Fruit fly (Drosophila melanogaster) Kc167 (cell line): ENCODE measurements around the gene CG34163.

Source experiments
- Myc ChIP-seq: fragments of >200 bp; optimal IDR thresholded peaks from 2 replicates; lab custom pipeline; 2017; ENCODE audit warnings: missing external identifiers
- Sin3A ChIP-seq: fragments of >200 bp; optimal IDR thresholded peaks from 2 replicates; lab custom pipeline; 2018; ENCODE audit warnings: missing external identifiers
- h ChIP-seq: fragments of >200 bp; optimal IDR thresholded peaks from 3 replicates; lab custom pipeline; 2018; ENCODE audit warnings: missing external identifiers
- insv ChIP-seq: fragments of >200 bp; optimal IDR thresholded peaks from 3 replicates; lab custom pipeline; 2018; ENCODE audit warnings: missing external identifiers
- psq ChIP-seq: fragments of >200 bp; optimal IDR thresholded peaks from 2 replicates; lab custom pipeline; 2017; ENCODE audit warnings: missing external identifiers
- ttk ChIP-seq: sonication (Bioruptor generic); optimal IDR thresholded peaks from 2 replicates; lab custom pipeline; 2017; ENCODE audit warnings: missing external identifiers

CG34163 gene

DNA sequence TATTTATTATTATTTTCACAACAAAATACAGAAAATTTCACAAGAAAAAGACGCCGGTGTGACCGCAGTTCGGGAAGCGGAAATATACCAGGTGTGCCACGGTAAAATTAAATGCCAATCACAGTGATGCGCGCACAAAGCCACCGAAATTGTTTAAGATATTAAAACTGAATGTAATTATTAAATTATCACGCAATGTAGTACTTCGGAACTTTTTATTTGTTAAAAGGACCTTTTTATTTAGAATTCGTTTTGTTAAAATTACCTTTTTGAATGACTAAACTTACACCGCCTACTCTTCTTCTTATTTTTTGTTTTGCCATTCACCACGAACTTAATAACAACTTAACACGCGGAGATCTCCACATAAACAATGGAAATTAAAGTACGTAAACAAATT lies at the start of gene CG34163, which contains the start of gene CG6686:
TSS of gene CG34163 (plus strand) at position 326 of the 400 bp plus-strand sequence.
TSS of gene CG6686 (minus strand) at position 95 of the 400 bp plus-strand sequence.
- TF ChIP-seq insv (no peak), psq (lab: Kevin White, UChicago) (no peak), h (no peak), Sin3A (lab: Kevin White, UChicago) (no peak), Myc (lab: Kevin White, UChicago) (no peak), ttk (lab: Kevin White, UChicago) (no peak)

DNA sequence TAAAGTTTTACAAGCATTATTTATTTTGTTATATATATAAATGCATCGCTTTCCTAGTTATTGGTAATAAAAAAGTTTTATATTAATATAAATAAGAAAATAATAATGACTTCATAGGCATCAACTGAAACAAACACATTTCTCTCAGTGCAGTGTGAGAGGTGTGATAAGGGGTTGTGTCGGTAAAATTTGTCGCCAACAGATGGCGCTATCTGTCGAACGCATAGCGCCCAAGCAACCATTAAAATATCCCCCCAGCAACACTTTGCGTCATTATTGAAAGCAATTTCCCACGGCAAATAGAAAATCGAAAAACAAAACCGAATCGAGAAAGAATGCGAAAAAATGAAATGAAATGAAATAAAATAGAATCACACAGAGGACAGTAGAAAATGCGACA lies 47.5 kb upstream of the CG34163 start:
- TF ChIP-seq h = no peak
- no peak for TF ChIP-seq ttk (lab: Kevin White, UChicago)
- no peak for TF ChIP-seq psq (lab: Kevin White, UChicago)
- TF ChIP-seq Sin3A (lab: Kevin White, UChicago) = no peak
- TF ChIP-seq Myc (lab: Kevin White, UChicago) = no peak
- TF ChIP-seq insv = no peak

DNA sequence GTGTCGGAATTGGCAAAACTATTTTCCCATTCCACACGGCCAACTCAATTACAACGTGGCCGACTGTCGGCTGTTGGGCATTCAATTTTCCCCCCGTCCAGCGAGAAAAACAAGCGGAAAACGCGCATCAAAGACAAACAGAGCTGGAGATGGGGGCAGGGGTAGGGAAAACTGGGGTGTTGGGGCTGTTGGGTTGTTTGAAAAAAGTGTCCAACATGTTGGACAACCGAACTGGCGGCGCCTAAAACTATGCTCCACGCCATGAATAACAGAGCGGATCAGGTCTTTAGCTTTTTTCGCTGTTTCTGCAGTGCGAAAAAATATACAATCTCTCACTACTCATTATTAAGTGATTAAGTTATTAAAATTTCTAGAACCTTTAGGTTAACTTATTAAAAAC lies 45.8 kb upstream of the CG34163 start:
- TF ChIP-seq Sin3A (lab: Kevin White, UChicago) = no peak

DNA sequence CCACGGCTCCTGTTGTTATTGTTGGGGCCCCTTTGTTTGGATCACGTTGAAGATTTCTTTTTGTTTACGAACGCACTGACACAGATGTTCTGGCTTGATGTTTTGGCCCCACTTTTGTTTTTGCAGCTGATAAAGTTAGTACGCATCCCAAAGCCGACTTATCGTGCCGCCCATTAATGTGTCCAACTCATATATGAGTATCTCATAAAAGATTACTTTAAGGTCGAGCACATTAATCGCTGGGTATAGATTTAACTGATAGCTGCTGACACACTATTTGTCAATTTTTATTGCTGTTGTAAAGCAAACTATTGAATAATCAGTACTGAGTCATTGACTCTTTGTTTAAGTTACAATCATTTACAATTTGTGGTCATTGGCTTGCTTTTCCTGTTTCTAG lies 45.2 kb upstream of the CG34163 start:
- TF ChIP-seq insv = no peak
- no peak for TF ChIP-seq Sin3A (lab: Kevin White, UChicago)
- no peak for TF ChIP-seq Myc (lab: Kevin White, UChicago)
- no peak for TF ChIP-seq h
- TF ChIP-seq ttk (lab: Kevin White, UChicago) = no peak
- no peak for TF ChIP-seq psq (lab: Kevin White, UChicago)

DNA sequence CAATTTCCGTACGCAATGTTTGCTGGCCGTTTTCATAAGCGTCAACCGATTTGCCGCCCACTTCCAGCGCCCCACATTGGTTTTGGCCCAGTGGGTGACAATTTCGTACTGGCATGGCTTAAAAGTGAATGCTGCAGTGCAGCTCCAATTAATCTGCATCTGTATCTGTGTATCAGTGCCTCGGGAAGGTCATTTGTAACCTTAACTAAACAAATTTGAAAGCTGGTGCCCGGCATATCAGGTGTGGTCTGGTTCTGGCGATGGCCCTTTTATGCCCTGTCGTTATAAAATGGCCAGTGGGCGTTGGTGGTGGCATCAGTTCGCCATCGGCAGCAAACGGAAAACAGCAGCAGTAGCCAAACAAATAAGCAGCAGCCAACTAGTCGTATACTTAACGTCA lies 44.2 kb upstream of the CG34163 start, which contains the start of gene Crys:
TSS of gene Crys (plus strand) at position 301 of the 400 bp plus-strand sequence.
- TF ChIP-seq h = no peak
- TF ChIP-seq insv = no peak
- no peak for TF ChIP-seq Myc (lab: Kevin White, UChicago)
- no peak for TF ChIP-seq psq (lab: Kevin White, UChicago)
- no peak for TF ChIP-seq Sin3A (lab: Kevin White, UChicago)
- no peak for TF ChIP-seq ttk (lab: Kevin White, UChicago)

DNA sequence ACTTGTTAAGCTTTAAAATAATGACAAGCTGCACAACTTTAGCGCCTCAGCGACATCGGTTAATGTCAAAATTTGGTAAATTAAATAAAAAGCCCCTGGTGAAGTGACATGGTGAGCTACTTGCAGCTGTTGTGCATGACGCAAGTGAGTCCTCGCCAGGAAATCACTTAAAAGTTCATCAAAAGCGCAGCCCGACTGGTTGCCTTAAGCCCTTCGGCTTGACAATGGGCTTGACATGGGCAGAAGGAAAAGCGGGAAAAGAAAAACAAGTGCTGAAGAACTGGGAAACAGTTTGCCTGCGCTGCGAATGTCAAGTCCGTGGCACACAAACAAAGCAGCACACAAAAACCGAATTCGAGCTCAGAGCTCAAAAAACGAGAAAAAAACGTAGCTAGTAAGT lies 40.4 kb upstream of the CG34163 start, which contains the start of gene CG16964:
TSS of gene CG16964 (plus strand) at position 301 of the 400 bp plus-strand sequence.
- TF ChIP-seq Myc (lab: Kevin White, UChicago) (no peak), insv (no peak), h (no peak), ttk (lab: Kevin White, UChicago) (no peak), Sin3A (lab: Kevin White, UChicago) (no peak), psq (lab: Kevin White, UChicago) (no peak)

DNA sequence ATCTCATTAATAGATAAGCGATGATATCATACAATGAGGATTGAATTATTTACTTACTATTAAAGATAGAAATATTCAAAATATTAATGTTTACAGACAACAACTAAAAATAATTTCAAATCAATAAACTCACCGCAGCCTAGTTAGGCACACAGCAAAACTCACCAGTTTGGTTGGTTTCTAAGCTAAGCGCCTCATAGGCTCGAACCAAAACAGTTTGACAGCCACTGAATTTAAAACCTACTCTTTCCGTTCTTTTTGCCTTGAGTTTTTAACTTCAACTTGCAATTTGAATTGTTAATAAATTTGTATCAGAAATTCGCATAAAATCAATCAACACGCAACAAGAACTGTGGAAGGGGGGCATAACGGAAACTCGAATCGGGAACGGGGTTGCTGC lies 39.6 kb upstream of the CG34163 start:
- no peak for TF ChIP-seq ttk (lab: Kevin White, UChicago)
- TF ChIP-seq psq (lab: Kevin White, UChicago) = no peak
- no peak for TF ChIP-seq Myc (lab: Kevin White, UChicago)
- TF ChIP-seq h = no peak
- no peak for TF ChIP-seq Sin3A (lab: Kevin White, UChicago)
- TF ChIP-seq insv = no peak

DNA sequence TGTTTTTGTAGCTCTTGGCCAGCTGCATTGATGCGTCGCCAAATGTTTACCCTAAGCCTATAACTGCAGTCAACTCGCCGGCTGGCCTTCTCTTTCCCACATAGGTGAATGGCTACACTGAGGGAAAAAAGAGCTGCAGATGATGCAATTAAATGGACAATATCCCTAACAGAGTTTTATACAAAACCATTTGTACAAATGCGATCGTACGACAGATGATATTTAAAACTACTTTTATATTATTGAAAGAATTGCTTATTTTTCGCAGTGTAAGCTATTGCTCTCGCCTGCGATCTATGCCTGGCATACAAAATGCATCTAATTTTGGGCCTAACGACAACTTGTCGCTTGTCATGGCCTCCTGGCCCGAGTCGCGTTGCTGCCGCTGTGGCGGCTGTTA lies 38.2 kb upstream of the CG34163 start:
- TF ChIP-seq insv (no peak), h (no peak), Sin3A (lab: Kevin White, UChicago) (no peak), Myc (lab: Kevin White, UChicago) (no peak), ttk (lab: Kevin White, UChicago) (no peak), psq (lab: Kevin White, UChicago) (no peak)

DNA sequence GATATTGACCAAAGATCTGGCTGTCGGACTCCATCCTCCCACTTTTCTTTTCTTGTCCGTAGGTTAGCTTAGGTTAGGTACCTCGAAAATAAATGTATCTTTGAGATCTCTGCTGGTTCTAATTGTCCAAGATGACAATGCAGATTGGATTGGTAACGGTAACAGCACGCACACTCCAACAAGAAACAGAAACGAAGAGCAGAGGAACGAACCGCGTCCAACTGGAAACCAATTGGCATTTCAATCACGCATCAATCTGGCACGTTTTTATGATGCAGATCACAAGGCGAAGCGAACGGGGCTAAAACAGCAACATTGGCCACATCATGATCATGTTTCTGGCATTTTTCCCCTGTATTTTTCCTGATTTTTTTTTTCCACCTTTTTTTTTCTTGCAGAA lies 32.2 kb upstream of the CG34163 start:
- TF ChIP-seq Sin3A (lab: Kevin White, UChicago) (no peak), insv (no peak), h (no peak), psq (lab: Kevin White, UChicago) (no peak), ttk (lab: Kevin White, UChicago) (no peak), Myc (lab: Kevin White, UChicago) (no peak)

DNA sequence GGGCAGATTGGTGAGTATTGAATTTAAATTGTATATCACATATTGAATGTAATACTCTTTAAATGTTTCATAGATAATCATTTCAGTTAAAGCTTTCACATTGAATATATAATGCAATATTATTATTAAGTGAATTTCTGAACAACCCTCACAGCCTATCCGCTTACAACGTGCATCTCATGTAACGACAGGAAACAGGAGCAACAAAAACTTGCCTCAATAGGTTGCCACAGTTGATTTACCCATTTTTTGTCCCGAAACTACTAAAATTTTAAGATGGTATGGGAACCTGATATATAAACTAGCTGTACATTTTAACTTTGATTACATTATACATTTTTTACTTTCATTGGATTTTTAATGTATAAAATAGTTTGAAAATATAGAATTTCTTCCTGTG lies 29.3 kb upstream of the CG34163 start:
- TF ChIP-seq insv = no peak
- TF ChIP-seq h = no peak
- TF ChIP-seq psq (lab: Kevin White, UChicago) = no peak
- no peak for TF ChIP-seq Sin3A (lab: Kevin White, UChicago)
- no peak for TF ChIP-seq Myc (lab: Kevin White, UChicago)
- no peak for TF ChIP-seq ttk (lab: Kevin White, UChicago)

DNA sequence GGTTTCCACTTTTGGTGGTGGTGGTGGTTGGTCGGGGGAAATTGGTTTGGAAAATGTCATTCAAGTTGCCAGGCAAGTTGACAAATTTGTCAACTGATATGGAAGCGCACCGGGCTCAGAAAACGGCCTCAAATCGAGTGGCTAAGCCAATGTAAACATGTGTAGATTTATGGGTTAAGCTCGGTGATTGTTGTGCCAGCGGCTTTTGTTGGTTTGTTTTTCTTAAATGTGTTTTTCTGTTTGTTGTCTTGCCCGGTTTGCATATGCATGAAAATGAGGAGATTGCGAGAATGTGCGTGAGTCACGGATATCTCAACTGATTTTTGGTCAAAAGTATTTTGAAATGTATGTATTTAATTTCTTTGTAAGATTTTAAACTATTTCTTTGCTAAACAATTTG lies 27.2 kb upstream of the CG34163 start:
- TF ChIP-seq Myc (lab: Kevin White, UChicago) (no peak), ttk (lab: Kevin White, UChicago) (no peak), insv (no peak), h (no peak)

DNA sequence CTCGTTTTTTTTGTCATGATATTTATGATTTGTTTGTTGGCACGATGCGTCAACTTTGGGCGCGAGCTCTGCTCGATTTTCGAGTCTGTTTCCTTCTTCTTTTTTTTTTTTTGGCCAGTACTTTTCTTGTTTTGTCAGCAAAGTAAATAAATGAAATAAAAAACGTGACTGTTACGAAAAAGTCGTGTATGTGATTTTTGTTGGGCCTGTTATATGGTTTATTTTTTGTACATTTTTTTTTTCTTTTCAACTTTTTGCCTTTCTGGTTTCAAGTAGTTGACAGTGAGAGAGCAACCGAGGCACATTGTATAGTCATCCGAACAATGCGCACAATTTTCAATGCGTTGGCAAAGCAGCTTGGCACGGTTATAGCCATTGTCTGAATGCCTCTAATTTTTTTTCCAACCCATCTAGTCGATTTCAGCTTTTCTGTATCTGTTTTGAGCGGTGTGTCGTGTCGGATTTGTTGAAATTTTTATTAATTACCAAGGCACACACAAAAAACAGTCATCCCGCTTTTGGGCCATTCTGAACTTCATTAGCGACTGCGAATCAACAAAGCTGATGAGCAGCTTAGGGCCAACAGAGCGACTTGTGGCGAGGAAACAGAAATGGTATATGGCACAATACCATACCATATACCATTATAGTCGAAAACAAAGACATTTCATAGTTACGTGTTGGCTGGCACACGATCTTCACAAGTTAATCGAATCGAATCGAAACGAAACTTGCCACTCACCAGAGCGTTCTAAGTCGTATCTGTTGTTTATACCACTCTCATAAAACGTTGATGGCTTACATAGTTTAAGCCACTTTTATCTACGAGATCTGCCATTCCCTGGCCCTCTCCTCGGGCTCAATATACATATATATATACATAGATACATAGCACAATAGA lies 24.4 kb upstream of the CG34163 start:
- TF ChIP-seq ttk (lab: Kevin White, UChicago) = no peak
- no peak for TF ChIP-seq psq (lab: Kevin White, UChicago)
- TF ChIP-seq insv = no peak
- no peak for TF ChIP-seq Myc (lab: Kevin White, UChicago)
- no peak for TF ChIP-seq h
- TF ChIP-seq Sin3A (lab: Kevin White, UChicago) = no peak
